Fruit fly (Drosophila melanogaster) ovary, adult (tissue): ENCODE results near the gene mtd.

Experiments
- CG17801 ChIP-seq: fragments of 200-800 bp; optimal IDR thresholded peaks from 2 replicates; lab custom pipeline; 2019; ENCODE audit warnings: missing biosample characterization, mild to moderate bottlenecking, missing genetic modification characterization, moderate library complexity; ENCODE audit not compliant: partially characterized antibody

mtd gene

dm6 chr3R:5326166-5326565, 24.1 kb downstream of the mtd start:
- TF ChIP-seq CG17801 (GFP tag; lab: Kevin White, UChicago) = no peak

dm6 chr3R:5323741-5324538, 26.3 kb downstream of the mtd start:
- peak; percentile 66 for TF ChIP-seq CG17801 (GFP tag; lab: Kevin White, UChicago)

DNA sequence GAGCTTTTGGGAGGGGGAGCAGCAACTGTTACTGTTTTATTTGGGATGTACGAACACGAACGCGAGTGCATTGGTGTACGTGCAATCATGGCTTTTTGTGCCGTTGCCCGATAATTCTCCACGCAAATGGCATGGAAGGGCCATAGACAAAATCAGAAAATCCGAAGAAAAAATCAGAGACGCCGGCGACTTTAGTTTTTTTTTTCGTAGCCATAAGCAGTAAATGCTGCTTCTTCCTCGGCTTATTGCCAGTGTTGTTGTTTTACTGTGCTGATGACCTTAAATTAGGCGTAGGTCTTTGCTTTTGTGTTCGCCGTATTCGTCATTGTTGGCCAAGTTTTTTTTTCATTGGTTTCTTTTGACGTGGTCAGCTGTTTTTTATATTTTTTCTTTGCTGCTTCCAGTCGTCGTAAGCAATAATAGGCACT, 28.0 kb downstream of the mtd start:
- TF ChIP-seq CG17801 (GFP tag; lab: Kevin White, UChicago) = peak; percentile 49

DNA sequence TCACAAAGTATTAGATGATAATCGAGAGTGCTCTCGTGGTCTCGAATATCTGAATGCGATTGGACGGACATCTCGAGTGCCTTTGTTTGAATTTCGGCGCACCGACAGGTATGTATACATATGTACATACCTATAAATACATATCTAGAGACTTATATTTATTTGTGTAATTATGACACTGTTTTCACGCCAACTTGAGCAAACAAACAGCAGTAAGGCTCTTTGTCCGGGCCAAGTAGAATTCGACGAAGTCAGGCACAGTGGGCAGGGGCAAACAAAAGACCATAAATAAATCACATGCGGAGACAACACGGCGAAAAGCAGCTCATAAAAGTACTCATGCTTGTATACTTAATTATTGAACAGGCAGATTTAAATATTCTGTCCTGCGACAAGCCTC, 29.6 kb downstream of the mtd start:
- TF ChIP-seq CG17801 (GFP tag; lab: Kevin White, UChicago) = no peak

DNA sequence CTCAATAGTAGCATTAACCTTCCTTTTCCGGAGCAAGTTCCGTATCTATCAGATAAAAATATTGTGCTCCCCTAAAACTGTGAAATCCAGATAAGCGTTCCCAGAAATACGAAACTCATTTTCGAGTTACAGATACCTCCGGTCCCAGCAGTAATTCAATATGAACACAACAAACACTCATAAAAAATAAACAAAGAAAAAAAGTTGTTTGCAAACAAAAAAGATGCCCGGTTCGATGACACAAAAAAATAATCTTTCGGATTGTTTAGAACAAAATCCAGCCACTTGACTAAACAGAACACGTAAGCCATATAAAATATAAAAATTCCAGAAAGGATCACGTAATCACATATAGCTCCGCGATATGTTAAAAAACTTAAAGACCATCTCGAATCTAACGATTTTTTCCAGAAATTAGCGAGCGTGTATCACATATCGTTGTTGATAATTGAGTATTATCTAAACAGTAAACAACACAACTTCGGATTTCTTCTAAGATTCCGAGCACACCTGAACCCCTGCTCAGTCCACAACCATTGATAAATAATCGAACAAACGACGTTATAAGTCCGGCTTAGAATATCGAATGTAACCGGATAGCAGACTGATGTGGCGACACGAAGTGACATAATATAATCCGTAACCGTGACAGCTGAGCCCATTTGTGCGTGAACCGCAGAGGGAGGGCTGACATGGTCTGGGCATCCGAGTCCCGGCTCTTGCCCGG, 31.0 kb downstream of the mtd start:
- TF ChIP-seq CG17801 (GFP tag; lab: Kevin White, UChicago) = no peak

dm6 chr3R:5317654-5318129, 32.6 kb downstream of the mtd start:
- peak; percentile 27 for TF ChIP-seq CG17801 (GFP tag; lab: Kevin White, UChicago)

- TF ChIP-seq CG17801 (GFP tag; lab: Kevin White, UChicago) = no peak
Observed at dm6 chr3R:5316790-5317189, 33.5 kb downstream of the mtd start.

DNA sequence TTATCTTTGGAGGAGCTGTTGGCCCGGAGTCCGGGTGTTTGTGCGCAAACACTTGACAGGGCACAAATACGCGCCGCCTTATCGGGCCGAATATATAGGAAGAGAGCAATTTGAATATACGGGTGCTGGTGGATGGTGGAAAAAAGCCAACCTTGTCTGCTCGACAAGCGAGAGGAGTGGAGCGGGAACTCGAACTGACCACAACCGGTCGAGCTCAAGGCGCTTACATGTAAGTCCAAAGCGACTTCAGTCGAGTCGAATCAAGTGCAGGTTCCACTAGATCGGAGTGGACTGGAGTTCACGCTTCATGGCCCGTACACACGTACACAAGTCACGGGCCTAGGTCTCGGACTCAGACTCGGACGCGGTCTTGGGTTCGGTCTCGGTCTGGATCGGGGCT, 34.4 kb downstream of the mtd start:
- TF ChIP-seq CG17801 (GFP tag; lab: Kevin White, UChicago) = no peak

DNA sequence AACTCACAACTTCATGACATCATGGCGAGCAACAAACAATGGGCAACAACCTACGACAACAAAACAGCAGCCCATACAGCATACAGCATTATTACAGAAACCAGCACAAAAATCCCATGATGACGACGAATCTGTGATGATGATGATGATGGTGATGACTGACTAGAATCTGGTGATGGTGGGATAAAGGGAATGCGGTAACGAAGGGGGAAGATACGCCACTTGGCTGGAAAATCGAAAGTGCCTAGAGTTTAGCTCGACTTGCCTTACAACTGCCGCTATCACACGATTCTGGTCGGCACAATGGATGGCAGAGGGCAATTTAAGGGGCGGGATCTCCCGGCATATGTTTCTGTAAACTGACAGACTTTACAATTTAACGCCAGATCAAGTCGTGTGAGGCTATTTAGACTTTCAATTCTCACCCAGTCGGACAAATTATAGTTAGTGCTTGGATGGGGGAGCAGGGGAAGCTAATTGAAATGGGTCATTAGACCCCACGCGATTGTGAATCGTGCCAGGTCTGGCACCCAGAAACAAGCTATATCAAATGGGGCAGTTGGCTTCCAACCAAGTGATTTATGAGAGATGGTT, 35.1 kb downstream of the mtd start:
- TF ChIP-seq CG17801 (GFP tag; lab: Kevin White, UChicago) = no peak

- no peak for TF ChIP-seq CG17801 (GFP tag; lab: Kevin White, UChicago)
Observed at dm6 chr3R:5310250-5310649, 40.0 kb downstream of the mtd start.

DNA sequence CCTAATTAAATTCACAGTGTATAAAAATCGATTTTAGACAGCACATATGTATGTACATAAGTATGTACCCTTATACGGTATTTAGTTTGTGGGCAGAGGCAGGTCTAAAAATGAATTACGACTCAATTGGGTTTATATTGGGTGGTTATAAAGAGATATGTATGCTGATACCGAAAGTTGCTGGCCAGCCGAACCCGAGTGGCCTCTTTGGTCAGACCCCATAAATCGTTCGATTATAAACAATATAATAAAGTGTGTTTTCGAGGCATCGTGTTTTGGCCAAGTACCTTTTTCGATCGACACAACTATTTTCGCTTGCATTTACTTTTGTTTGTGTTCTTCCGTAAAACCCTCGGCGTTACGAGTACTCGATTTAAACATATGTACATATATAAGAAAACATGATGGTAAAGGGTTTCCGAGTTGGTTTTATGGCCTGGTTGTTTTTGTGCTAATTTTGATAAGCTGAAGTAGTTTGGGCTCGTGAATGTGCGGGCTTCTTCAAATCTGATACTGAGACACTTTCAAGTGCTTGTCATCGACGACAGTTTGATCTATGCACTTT, 40.9 kb downstream of the mtd start:
- no peak for TF ChIP-seq CG17801 (GFP tag; lab: Kevin White, UChicago)

DNA sequence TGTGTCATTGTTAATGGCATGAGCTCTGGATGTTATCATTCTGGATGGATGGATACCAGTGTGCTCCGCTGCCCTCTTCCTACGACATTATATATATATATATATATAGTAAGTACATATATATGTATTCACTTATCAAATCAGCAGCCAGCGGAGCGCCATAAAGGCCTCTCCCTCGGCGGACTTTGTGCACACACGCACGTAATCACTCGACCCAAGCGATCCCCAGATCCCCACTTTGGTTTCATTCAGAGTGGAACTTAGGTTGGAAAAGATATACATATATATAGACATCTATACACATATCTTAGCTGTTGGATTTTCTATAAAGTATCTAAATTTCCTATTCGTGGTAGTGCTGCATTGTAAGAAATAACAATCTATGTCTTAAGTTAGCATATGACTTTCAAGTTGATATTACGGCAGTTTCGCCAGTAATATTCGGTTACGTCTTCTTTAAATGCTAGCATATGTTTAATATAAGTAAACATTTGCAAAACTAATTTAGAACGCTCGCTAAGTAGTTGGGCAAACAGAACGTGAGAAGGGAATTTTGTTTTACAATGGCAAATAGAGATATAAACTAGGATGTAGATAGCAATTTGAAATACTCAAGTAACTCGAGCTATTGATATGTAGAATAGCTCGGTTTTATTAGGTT, 42.0 kb downstream of the mtd start:
- no peak for TF ChIP-seq CG17801 (GFP tag; lab: Kevin White, UChicago)

DNA sequence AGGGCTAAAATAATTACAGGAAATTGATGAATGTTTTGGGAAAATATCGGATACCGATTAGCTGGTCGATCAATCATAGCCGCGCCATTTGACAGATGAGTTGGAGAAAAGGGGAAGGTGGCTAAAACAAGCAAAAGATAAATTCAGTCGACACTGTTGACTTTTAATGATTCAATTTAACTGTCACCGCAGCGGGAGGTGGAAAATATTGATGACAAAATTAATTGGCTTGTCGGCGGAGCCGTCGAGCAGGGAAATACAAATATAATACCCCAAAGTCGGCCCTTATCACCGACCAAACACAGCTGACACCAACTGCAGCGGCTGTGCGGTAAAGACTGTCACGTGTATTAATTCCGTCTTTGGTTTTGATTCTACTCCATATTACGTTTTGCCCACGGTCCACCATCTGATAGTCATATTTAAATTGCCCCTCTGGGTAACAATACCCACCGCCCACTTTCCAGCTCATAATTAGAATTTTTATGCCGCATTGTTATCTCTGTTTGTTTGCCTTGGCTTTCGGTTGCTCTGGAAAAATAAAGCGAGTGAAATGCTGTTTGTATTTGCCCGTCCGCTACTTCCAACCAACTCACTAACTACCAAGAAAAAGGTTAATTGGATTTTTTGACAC, 44.3 kb downstream of the mtd start:
- no peak for TF ChIP-seq CG17801 (GFP tag; lab: Kevin White, UChicago)
